Worm (Caenorhabditis elegans) whole organism, late embryonic: ENCODE measurements around the gene nstp-3.

Experiments used
- ceh-48 ChIP-seq: sonication (generic microtip); optimal IDR thresholded peaks from 2 replicates; lab custom pipeline; 2016; ENCODE audit warnings: missing genetic modification characterization, inconsistent platforms, missing compliant biosample characterization
- tbx-2 ChIP-seq: sonication (generic microtip); optimal IDR thresholded peaks from 2 replicates; lab custom pipeline; 2016; ENCODE audit warnings: missing genetic modification characterization, missing compliant biosample characterization

DNA sequence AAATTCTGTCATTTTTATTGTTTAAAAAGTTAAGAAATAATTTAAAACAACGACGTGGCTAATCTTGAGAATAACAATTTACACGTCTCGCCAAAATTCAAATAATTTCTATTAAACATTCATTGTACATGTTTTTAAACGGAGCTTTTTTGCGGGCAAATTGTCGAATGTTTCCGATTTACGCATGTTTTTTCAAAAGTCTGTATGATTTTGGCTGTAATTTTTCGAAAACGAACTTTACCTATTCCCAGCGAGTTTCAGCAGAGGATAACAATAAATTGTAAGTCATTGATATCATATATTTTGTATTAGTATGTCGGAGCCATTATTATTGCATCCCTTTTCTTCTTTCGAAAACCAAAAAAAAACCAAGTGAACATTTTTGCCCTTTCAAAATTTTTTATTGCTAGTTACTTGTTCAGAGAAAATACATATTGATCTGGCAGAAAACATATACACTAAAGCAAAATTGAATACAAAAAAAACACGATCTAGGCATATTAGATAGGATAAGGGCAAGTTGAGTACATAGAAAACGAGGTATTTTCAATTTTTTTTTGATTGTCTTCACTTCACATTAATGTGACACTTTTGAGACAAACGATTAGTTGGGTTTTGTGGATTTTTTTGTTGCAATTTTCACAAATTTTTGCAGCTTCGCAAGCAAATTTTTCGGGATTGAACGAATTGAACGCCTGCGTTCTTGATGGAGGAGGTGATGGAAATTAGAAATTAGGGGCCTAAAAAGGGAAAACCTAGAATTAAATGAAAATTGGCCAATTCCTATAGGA is 40.7 kb upstream of the nstp-3 start, which contains the start of gene F26F12.2:
- TF ChIP-seq ceh-48 (no peak), tbx-2 (tag; lab: Kevin White, UChicago) (no peak)
